Worm (Caenorhabditis elegans): ENCODE data around the gene kcmf-1.
A peak's percentile ranks its signal among the peaks of the same experiment; 100 is the strongest.

kcmf-1 gene

ce11 chrIII:7832473-7832872 lies 3.3 kb downstream of the kcmf-1 start:
- TF ChIP-seq ztf-11 (tag; optimal IDR thresholded peaks at IDR 0.05) (no peak), sox-4 (tag; optimal IDR thresholded peaks at IDR 0.05) (peak; percentile 38), C16A3.4 (tag; optimal IDR thresholded peaks at IDR 0.05) (no peak), lin-14 (GFP tag; optimal IDR thresholded peaks at IDR 0.05) (no peak), fkh-8 (tag; optimal IDR thresholded peaks at IDR 0.05) (peak; percentile 3), dsc-1 (tag; optimal IDR thresholded peaks at IDR 0.05) (peak; percentile 96), pax-3 (tag; optimal IDR thresholded peaks at IDR 0.05) (peak; percentile 65), unc-62 (GFP tag; optimal IDR thresholded peaks at IDR 0.05) (no peak), snu-23 (GFP tag; optimal IDR thresholded peaks at IDR 0.05) (no peak), grh-1 (GFP tag; IDR thresholded peaks at IDR 0.05) (no peak), nhr-237 (tag; optimal IDR thresholded peaks at IDR 0.05) (no peak), nhr-77 (tag; optimal IDR thresholded peaks at IDR 0.05) (no peak)

- TF ChIP-seq nhr-20 (tag; optimal IDR thresholded peaks at IDR 0.05) = no peak
- TF ChIP-seq nhr-237 (tag; optimal IDR thresholded peaks at IDR 0.05) = no peak
- TF ChIP-seq egl-27 (tag; optimal IDR thresholded peaks at IDR 0.05) = no peak
- peak; percentile 99 for TF ChIP-seq dsc-1 (tag; optimal IDR thresholded peaks at IDR 0.05)
- no peak for TF ChIP-seq nhr-76 (tag; optimal IDR thresholded peaks at IDR 0.05)
- no peak for TF ChIP-seq swsn-7 (tag; optimal IDR thresholded peaks at IDR 0.05)
- no peak for TF ChIP-seq Y116A8C.19 (tag; optimal IDR thresholded peaks at IDR 0.05; ENCODE audit: borderline replicate concordance)
- TF ChIP-seq isw-1 (GFP tag; IDR thresholded peaks at IDR 0.05) = no peak
- TF ChIP-seq nhr-90 (tag; optimal IDR thresholded peaks at IDR 0.05; ENCODE audit: poor library complexity) = no peak
- peak; percentile 32 for TF ChIP-seq fkh-8 (tag; optimal IDR thresholded peaks at IDR 0.05)
- TF ChIP-seq jun-1 (tag; optimal IDR thresholded peaks at IDR 0.05) = no peak
- peak; percentile 62 for TF ChIP-seq pax-3 (tag; optimal IDR thresholded peaks at IDR 0.05)
- no peak for TF ChIP-seq unc-98 (GFP tag; IDR thresholded peaks at IDR 0.05)
- no peak for TF ChIP-seq ztf-11 (tag; optimal IDR thresholded peaks at IDR 0.05)
- TF ChIP-seq egl-13 (tag; optimal IDR thresholded peaks at IDR 0.05) = peak; percentile 28
- no peak for TF ChIP-seq fkh-10 (GFP tag; optimal IDR thresholded peaks at IDR 0.05)
- TF ChIP-seq hlh-4 (tag; optimal IDR thresholded peaks at IDR 0.05) = no peak
- TF ChIP-seq efl-3 (GFP tag; optimal IDR thresholded peaks at IDR 0.05) = no peak
- TF ChIP-seq nhr-71 (tag; optimal IDR thresholded peaks at IDR 0.05) = peak; percentile 35
- TF ChIP-seq mab-9 (GFP tag; IDR thresholded peaks at IDR 0.05) = no peak
- TF ChIP-seq mdl-1 (tag; optimal IDR thresholded peaks at IDR 0.05) = no peak
- no peak for TF ChIP-seq ztf-4 (tag; optimal IDR thresholded peaks at IDR 0.05)
- no peak for TF ChIP-seq lin-35 (GFP tag; optimal IDR thresholded peaks at IDR 0.05)
- no peak for TF ChIP-seq snpc-4 (tag; optimal IDR thresholded peaks at IDR 0.05)
- no peak for TF ChIP-seq ceh-88 (GFP tag; IDR thresholded peaks at IDR 0.05)
- no peak for TF ChIP-seq ceh-82 (tag; optimal IDR thresholded peaks at IDR 0.05)
- TF ChIP-seq elt-3 (tag; optimal IDR thresholded peaks at IDR 0.05) = no peak
- no peak for TF ChIP-seq mep-1 (tag; optimal IDR thresholded peaks at IDR 0.05)
- TF ChIP-seq lir-3 (tag; optimal IDR thresholded peaks at IDR 0.05; ENCODE audit: poor library complexity) = no peak
- no peak for TF ChIP-seq vab-15 (tag; optimal IDR thresholded peaks at IDR 0.05)
- TF ChIP-seq alr-1 (tag; optimal IDR thresholded peaks at IDR 0.05; ENCODE audit: borderline replicate concordance) = no peak
- TF ChIP-seq tlp-1 (tag; optimal IDR thresholded peaks at IDR 0.05) = no peak
- TF ChIP-seq hlh-17 (GFP tag; optimal IDR thresholded peaks at IDR 0.05; ENCODE audit: borderline replicate concordance) = no peak
- TF ChIP-seq unc-130 (tag; optimal IDR thresholded peaks at IDR 0.05) = no peak
- peak; percentile 20 for TF ChIP-seq nhr-47 (tag; optimal IDR thresholded peaks at IDR 0.05)
- TF ChIP-seq tbx-2 (tag; optimal IDR thresholded peaks at IDR 0.05) = no peak
- TF ChIP-seq sox-4 (tag; optimal IDR thresholded peaks at IDR 0.05) = peak; percentile 53
- TF ChIP-seq fkh-4 (tag; optimal IDR thresholded peaks at IDR 0.05; ENCODE audit: borderline replicate concordance) = peak; percentile 25
These were observed 5.6 kb downstream of the kcmf-1 start for ce11 chrIII:7834848-7835247.
